Worm (Caenorhabditis elegans): Measurements from ENCODE around the gene cest-5.2.

DNA sequence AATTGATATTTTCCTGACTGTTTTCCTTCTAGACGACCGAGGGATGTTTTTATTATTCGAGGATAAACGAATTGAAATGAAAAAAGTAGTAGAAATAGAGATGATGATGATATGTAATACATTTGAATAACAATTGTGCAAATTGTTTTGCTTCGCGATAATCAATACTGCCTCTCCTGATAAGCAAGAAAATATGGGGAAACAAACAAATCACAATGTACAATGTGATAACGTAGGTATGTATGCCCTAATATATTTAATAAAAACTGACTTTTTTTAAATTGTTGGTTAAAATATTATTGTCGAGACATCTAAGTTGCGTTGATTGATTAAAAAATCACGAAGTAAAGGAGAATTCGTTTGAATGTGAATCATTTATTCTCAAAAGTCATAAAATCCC is at the start of gene cest-5.2:
- no peak for TF ChIP-seq fkh-10 (GFP tag; optimal IDR thresholded peaks at IDR 0.05)
- no peak for TF ChIP-seq nhr-237 (tag; optimal IDR thresholded peaks at IDR 0.05)
- no peak for TF ChIP-seq lin-13 (GFP tag; optimal IDR thresholded peaks at IDR 0.05)
- TF ChIP-seq tbx-2 (tag; optimal IDR thresholded peaks at IDR 0.05), result no peak
- no peak for TF ChIP-seq jun-1 (tag; optimal IDR thresholded peaks at IDR 0.05)

All from whole organism, L1 larva.